Fruit fly (Drosophila melanogaster): ENCODE results near the gene SF1.
A peak's percentile ranks its signal among the peaks of the same experiment; 100 is the strongest.

Gene SF1

dm6 chr3R:17546115-17546705 lies 6.0 kb downstream of the SF1 start, which contains the start of gene Prx3:
Gene Prx3, minus strand, starts transcription at chr3R:17546531.
- peak; percentile 18 for TF ChIP-seq CG11617 (GFP tag; optimal IDR thresholded peaks at IDR 0.05)
- TF ChIP-seq bab1 (GFP tag; optimal IDR thresholded peaks at IDR 0.05) = peak; percentile 5
- TF ChIP-seq tj (GFP tag; optimal IDR thresholded peaks at IDR 0.05) = peak; percentile 62
- TF ChIP-seq cnc (optimal IDR thresholded peaks at IDR 0.05) = peak in 1 of 2 experiments; percentile 4
- TF ChIP-seq Crg-1 (GFP tag; optimal IDR thresholded peaks at IDR 0.05) = no peak

dm6 chr3R:17549985-17550384 lies 9.8 kb downstream of the SF1 start:
- TF ChIP-seq cnc (optimal IDR thresholded peaks at IDR 0.05) (no peak), tj (GFP tag; optimal IDR thresholded peaks at IDR 0.05) (no peak), Hr96 (GFP tag; optimal IDR thresholded peaks at IDR 0.05) (no peak), cic (GFP tag; optimal IDR thresholded peaks at IDR 0.05) (no peak), CG12768 (GFP tag; optimal IDR thresholded peaks at IDR 0.05) (no peak), Crg-1 (GFP tag; optimal IDR thresholded peaks at IDR 0.05) (no peak), bab1 (GFP tag; optimal IDR thresholded peaks at IDR 0.05) (no peak), CG7101 (tag; optimal IDR thresholded peaks at IDR 0.05) (no peak), Clk (GFP tag; optimal IDR thresholded peaks at IDR 0.05) (no peak), pad (GFP tag; optimal IDR thresholded peaks at IDR 0.05) (no peak), CG33017 (tag; optimal IDR thresholded peaks at IDR 0.05) (no peak), kay (GFP tag; ENCODE audit: borderline replicate concordance) (no peak), CG11617 (GFP tag; optimal IDR thresholded peaks at IDR 0.05) (no peak), Mnt (GFP tag; optimal IDR thresholded peaks at IDR 0.05) (no peak)

dm6 chr3R:17550827-17551468 lies 10.7 kb downstream of the SF1 start:
- TF ChIP-seq CG7045 (GFP tag; optimal IDR thresholded peaks at IDR 0.05) = no peak
- TF ChIP-seq Clk (GFP tag; optimal IDR thresholded peaks at IDR 0.05) = no peak
- no peak for TF ChIP-seq bab1 (GFP tag; optimal IDR thresholded peaks at IDR 0.05)
- no peak for TF ChIP-seq CG11617 (GFP tag; optimal IDR thresholded peaks at IDR 0.05)
- TF ChIP-seq tj (GFP tag; optimal IDR thresholded peaks at IDR 0.05) = no peak
- no peak for TF ChIP-seq CG7101 (tag; optimal IDR thresholded peaks at IDR 0.05)
- TF ChIP-seq CG33017 (tag; optimal IDR thresholded peaks at IDR 0.05) = no peak
- TF ChIP-seq pad (GFP tag; optimal IDR thresholded peaks at IDR 0.05) = no peak
- no peak for TF ChIP-seq CG12768 (GFP tag; optimal IDR thresholded peaks at IDR 0.05)
- no peak for TF ChIP-seq CG14711 (tag; optimal IDR thresholded peaks at IDR 0.05)
- TF ChIP-seq kay (GFP tag; ENCODE audit: borderline replicate concordance) = no peak
- no peak for TF ChIP-seq cnc (optimal IDR thresholded peaks at IDR 0.05)
- TF ChIP-seq Crg-1 (GFP tag; optimal IDR thresholded peaks at IDR 0.05) = no peak
- TF ChIP-seq toe (GFP tag; optimal IDR thresholded peaks at IDR 0.05) = no peak
- TF ChIP-seq Mnt (GFP tag; optimal IDR thresholded peaks at IDR 0.05) = no peak

- TF ChIP-seq CG1620 (GFP tag; optimal IDR thresholded peaks at IDR 0.05) (no peak), cic (GFP tag; optimal IDR thresholded peaks at IDR 0.05) (no peak), CG7101 (tag; optimal IDR thresholded peaks at IDR 0.05) (no peak), Clk (GFP tag; optimal IDR thresholded peaks at IDR 0.05) (no peak), CG33017 (tag; optimal IDR thresholded peaks at IDR 0.05) (no peak), CG14711 (tag; optimal IDR thresholded peaks at IDR 0.05) (no peak), Crg-1 (GFP tag; optimal IDR thresholded peaks at IDR 0.05) (no peak), CG7045 (GFP tag; optimal IDR thresholded peaks at IDR 0.05) (no peak), CG5204 (GFP tag; optimal IDR thresholded peaks at IDR 0.05) (no peak), Hr96 (GFP tag; optimal IDR thresholded peaks at IDR 0.05) (no peak)
These were observed 17.3 kb downstream of the SF1 start for dm6 chr3R:17557487-17557886.

dm6 chr3R:17558630-17559029 lies 18.4 kb downstream of the SF1 start, which contains the start of gene Hmx:
Gene Hmx, plus strand, starts transcription at chr3R:17558930.
- TF ChIP-seq pad (GFP tag; optimal IDR thresholded peaks at IDR 0.05) (peak; percentile 49), CG1620 (GFP tag; optimal IDR thresholded peaks at IDR 0.05) (no peak), tj (GFP tag; optimal IDR thresholded peaks at IDR 0.05) (no peak), cic (GFP tag; optimal IDR thresholded peaks at IDR 0.05) (no peak), CG14711 (tag; optimal IDR thresholded peaks at IDR 0.05) (no peak)

- TF ChIP-seq CG5204 (GFP tag; optimal IDR thresholded peaks at IDR 0.05) (no peak), pad (GFP tag; optimal IDR thresholded peaks at IDR 0.05) (no peak), toe (GFP tag; optimal IDR thresholded peaks at IDR 0.05) (no peak), CG7045 (GFP tag; optimal IDR thresholded peaks at IDR 0.05) (no peak), cic (GFP tag; optimal IDR thresholded peaks at IDR 0.05) (no peak), ovo (GFP tag; optimal IDR thresholded peaks at IDR 0.05) (no peak), CG12768 (GFP tag; optimal IDR thresholded peaks at IDR 0.05) (no peak), Crg-1 (GFP tag; optimal IDR thresholded peaks at IDR 0.05) (no peak), cnc (optimal IDR thresholded peaks at IDR 0.05) (no peak), kay (GFP tag; ENCODE audit: borderline replicate concordance) (no peak)
These were observed 21.0 kb downstream of the SF1 start for dm6 chr3R:17561175-17561574.

- TF ChIP-seq tj (GFP tag; optimal IDR thresholded peaks at IDR 0.05) (no peak), pad (GFP tag; optimal IDR thresholded peaks at IDR 0.05) (no peak), Crg-1 (GFP tag; optimal IDR thresholded peaks at IDR 0.05) (no peak), CG33017 (tag; optimal IDR thresholded peaks at IDR 0.05) (no peak), CG7101 (tag; optimal IDR thresholded peaks at IDR 0.05) (no peak), CG1620 (GFP tag; optimal IDR thresholded peaks at IDR 0.05) (no peak), CG11617 (GFP tag; optimal IDR thresholded peaks at IDR 0.05) (no peak), kay (GFP tag; ENCODE audit: borderline replicate concordance) (no peak), CG12768 (GFP tag; optimal IDR thresholded peaks at IDR 0.05) (no peak), Clk (GFP tag; optimal IDR thresholded peaks at IDR 0.05) (no peak), cnc (optimal IDR thresholded peaks at IDR 0.05) (no peak), cic (GFP tag; optimal IDR thresholded peaks at IDR 0.05) (no peak), CG14711 (tag; optimal IDR thresholded peaks at IDR 0.05) (no peak), CG7045 (GFP tag; optimal IDR thresholded peaks at IDR 0.05) (no peak)
These were observed 24.6 kb downstream of the SF1 start for dm6 chr3R:17564837-17565236.
